Worm (Caenorhabditis elegans): ENCODE results near the gene sri-2.

The sri-2 gene

ce11 chrV:15921102-15921501 is 43.9 kb downstream of the sri-2 start, which contains the start of gene cdr-1:
TSS of gene cdr-1 (plus strand) at chrV:15921309.
- TF ChIP-seq F13C5.2 (tag; optimal IDR thresholded peaks at IDR 0.05) (no peak), ceh-13 (GFP tag; optimal IDR thresholded peaks at IDR 0.05) (no peak), hmbx-1 (tag; optimal IDR thresholded peaks at IDR 0.05) (no peak), tbx-11 (GFP tag; IDR thresholded peaks at IDR 0.05) (no peak), hmg-4 (GFP tag; optimal IDR thresholded peaks at IDR 0.05) (no peak), ceh-36 (tag; optimal IDR thresholded peaks at IDR 0.05) (no peak), hnd-1 (tag; optimal IDR thresholded peaks at IDR 0.05) (no peak), ama-1 (optimal IDR thresholded peaks at IDR 0.05) (no peak), ets-7 (tag; optimal IDR thresholded peaks at IDR 0.05) (no peak), B0310.2 (tag; optimal IDR thresholded peaks at IDR 0.05) (no peak), aly-1 (tag; optimal IDR thresholded peaks at IDR 0.05) (no peak), scrt-1 (GFP tag; IDR thresholded peaks at IDR 0.05) (no peak), sea-1 (GFP tag; conservative IDR thresholded peaks at IDR 0.05) (no peak), tra-4 (tag; optimal IDR thresholded peaks at IDR 0.05) (no peak)

- TF ChIP-seq ets-7 (tag; optimal IDR thresholded peaks at IDR 0.05) (no peak), aly-1 (tag; optimal IDR thresholded peaks at IDR 0.05) (no peak), ceh-36 (tag; optimal IDR thresholded peaks at IDR 0.05) (no peak), scrt-1 (GFP tag; IDR thresholded peaks at IDR 0.05) (no peak), tbx-11 (GFP tag; IDR thresholded peaks at IDR 0.05) (no peak), hmbx-1 (tag; optimal IDR thresholded peaks at IDR 0.05) (no peak), hmg-4 (GFP tag; optimal IDR thresholded peaks at IDR 0.05) (no peak), tbx-37 (GFP tag; conservative IDR thresholded peaks at IDR 0.05) (no peak), flt-1 (GFP tag; IDR thresholded peaks at IDR 0.05) (no peak), F13C5.2 (tag; optimal IDR thresholded peaks at IDR 0.05) (no peak), B0310.2 (tag; optimal IDR thresholded peaks at IDR 0.05) (no peak), pes-1 (GFP tag; IDR thresholded peaks at IDR 0.05) (no peak), tra-4 (tag; optimal IDR thresholded peaks at IDR 0.05) (no peak), sea-1 (GFP tag; conservative IDR thresholded peaks at IDR 0.05) (no peak), ama-1 (optimal IDR thresholded peaks at IDR 0.05) (no peak)
Observed at ce11 chrV:15920273-15920672, 44.7 kb downstream of the sri-2 start, which contains the start of gene F35E8.10. TSS of gene F35E8.10 (minus strand) at chrV:15920373.

ce11 chrV:15917458-15917857 is 47.6 kb downstream of the sri-2 start, which contains the start of gene F35E8.9:
TSS of gene F35E8.9 (minus strand) at chrV:15917558.
- no peak for TF ChIP-seq hmbx-1 (tag; optimal IDR thresholded peaks at IDR 0.05)
- no peak for TF ChIP-seq ets-7 (tag; optimal IDR thresholded peaks at IDR 0.05)
- TF ChIP-seq tbx-37 (GFP tag; conservative IDR thresholded peaks at IDR 0.05): no peak
- no peak for TF ChIP-seq sea-1 (GFP tag; conservative IDR thresholded peaks at IDR 0.05)
- no peak for TF ChIP-seq scrt-1 (GFP tag; IDR thresholded peaks at IDR 0.05)
- TF ChIP-seq tbx-11 (GFP tag; IDR thresholded peaks at IDR 0.05): no peak
- no peak for TF ChIP-seq ceh-36 (tag; optimal IDR thresholded peaks at IDR 0.05)
- no peak for TF ChIP-seq flt-1 (GFP tag; IDR thresholded peaks at IDR 0.05)
- TF ChIP-seq hmg-4 (GFP tag; optimal IDR thresholded peaks at IDR 0.05): no peak

ce11 chrV:15915919-15916318 is 49.1 kb downstream of the sri-2 start, which contains the start of gene gst-38:
TSS of gene gst-38 (minus strand) at chrV:15916070.
- no peak for TF ChIP-seq tbx-11 (GFP tag; IDR thresholded peaks at IDR 0.05)
- TF ChIP-seq hmg-4 (GFP tag; optimal IDR thresholded peaks at IDR 0.05): no peak
- no peak for TF ChIP-seq hnd-1 (tag; optimal IDR thresholded peaks at IDR 0.05)
- no peak for TF ChIP-seq tra-4 (tag; optimal IDR thresholded peaks at IDR 0.05)
- no peak for TF ChIP-seq pes-1 (GFP tag; IDR thresholded peaks at IDR 0.05)
- no peak for TF ChIP-seq ama-1 (optimal IDR thresholded peaks at IDR 0.05)
- TF ChIP-seq aly-1 (tag; optimal IDR thresholded peaks at IDR 0.05): no peak
- TF ChIP-seq B0310.2 (tag; optimal IDR thresholded peaks at IDR 0.05): no peak
- no peak for TF ChIP-seq tbx-37 (GFP tag; conservative IDR thresholded peaks at IDR 0.05)
- no peak for TF ChIP-seq ceh-36 (tag; optimal IDR thresholded peaks at IDR 0.05)
- TF ChIP-seq sea-1 (GFP tag; conservative IDR thresholded peaks at IDR 0.05): no peak
- no peak for TF ChIP-seq scrt-1 (GFP tag; IDR thresholded peaks at IDR 0.05)
- no peak for TF ChIP-seq ets-7 (tag; optimal IDR thresholded peaks at IDR 0.05)
- no peak for TF ChIP-seq ceh-13 (GFP tag; optimal IDR thresholded peaks at IDR 0.05)
- no peak for TF ChIP-seq flt-1 (GFP tag; IDR thresholded peaks at IDR 0.05)
- TF ChIP-seq hmbx-1 (tag; optimal IDR thresholded peaks at IDR 0.05): no peak
- no peak for TF ChIP-seq F13C5.2 (tag; optimal IDR thresholded peaks at IDR 0.05)

ce11 chrV:15915307-15915706 is 49.7 kb downstream of the sri-2 start:
- TF ChIP-seq pes-1 (GFP tag; IDR thresholded peaks at IDR 0.05): no peak
- no peak for TF ChIP-seq ama-1 (optimal IDR thresholded peaks at IDR 0.05)
- no peak for TF ChIP-seq tbx-11 (GFP tag; IDR thresholded peaks at IDR 0.05)
- TF ChIP-seq tbx-37 (GFP tag; conservative IDR thresholded peaks at IDR 0.05): no peak
- TF ChIP-seq tra-4 (tag; optimal IDR thresholded peaks at IDR 0.05): no peak
- TF ChIP-seq B0310.2 (tag; optimal IDR thresholded peaks at IDR 0.05): no peak
- TF ChIP-seq hnd-1 (tag; optimal IDR thresholded peaks at IDR 0.05): no peak
- TF ChIP-seq hmg-4 (GFP tag; optimal IDR thresholded peaks at IDR 0.05): no peak
- TF ChIP-seq flt-1 (GFP tag; IDR thresholded peaks at IDR 0.05): no peak
- no peak for TF ChIP-seq F13C5.2 (tag; optimal IDR thresholded peaks at IDR 0.05)
- TF ChIP-seq ceh-36 (tag; optimal IDR thresholded peaks at IDR 0.05): no peak
- TF ChIP-seq ceh-13 (GFP tag; optimal IDR thresholded peaks at IDR 0.05): no peak

ce11 chrV:15914774-15915173 is 50.2 kb downstream of the sri-2 start:
- no peak for TF ChIP-seq ceh-13 (GFP tag; optimal IDR thresholded peaks at IDR 0.05)
- no peak for TF ChIP-seq flt-1 (GFP tag; IDR thresholded peaks at IDR 0.05)
- no peak for TF ChIP-seq sea-1 (GFP tag; conservative IDR thresholded peaks at IDR 0.05)
- no peak for TF ChIP-seq hmbx-1 (tag; optimal IDR thresholded peaks at IDR 0.05)
- no peak for TF ChIP-seq pes-1 (GFP tag; IDR thresholded peaks at IDR 0.05)
- no peak for TF ChIP-seq tbx-37 (GFP tag; conservative IDR thresholded peaks at IDR 0.05)
- TF ChIP-seq hnd-1 (tag; optimal IDR thresholded peaks at IDR 0.05): no peak
- no peak for TF ChIP-seq scrt-1 (GFP tag; IDR thresholded peaks at IDR 0.05)
- TF ChIP-seq B0310.2 (tag; optimal IDR thresholded peaks at IDR 0.05): no peak
- no peak for TF ChIP-seq ceh-36 (tag; optimal IDR thresholded peaks at IDR 0.05)
- no peak for TF ChIP-seq ets-7 (tag; optimal IDR thresholded peaks at IDR 0.05)
- no peak for TF ChIP-seq hmg-4 (GFP tag; optimal IDR thresholded peaks at IDR 0.05)
- no peak for TF ChIP-seq F13C5.2 (tag; optimal IDR thresholded peaks at IDR 0.05)

Measured in whole organism, early embryonic.